Fruit fly (Drosophila melanogaster) whole organism, embryonic: Measurements from ENCODE around the gene CG7860.

Experiments used
- Antp ChIP-seq: fragments of 200-800 bp; sonication (Bioruptor generic); optimal IDR thresholded peaks from 3 replicates; lab custom pipeline; 2016; ENCODE audit warnings: missing biosample characterization, missing genetic modification characterization
- Asciz ChIP-seq: fragments of 200-800 bp; sonication (Bioruptor generic); optimal IDR thresholded peaks from 2 replicates; lab custom pipeline; 2017; ENCODE audit warnings: missing biosample characterization, mild to moderate bottlenecking, missing genetic modification characterization, missing genetic modification reagents
- B-H1 ChIP-seq: fragments of 200-800 bp; sonication (Bioruptor generic); IDR thresholded peaks from 3 replicates; pipeline ENCODE4 v1.3.6; 2022; ENCODE audit warnings: missing biosample characterization, missing genetic modification characterization
- BEAF-32 ChIP-seq: fragments of 200-800 bp; sonication (Bioruptor generic); optimal IDR thresholded peaks from 3 replicates; lab custom pipeline; 2017; ENCODE audit warnings: missing biosample characterization, missing genetic modification characterization, mild to moderate bottlenecking, moderate library complexity, missing genetic modification reagents
- Bgb ChIP-seq: fragments of 200-800 bp; sonication (Bioruptor generic); IDR thresholded peaks from 2 replicates; pipeline ENCODE4 v1.3.6; 2022; ENCODE audit warnings: missing biosample characterization, missing genetic modification characterization; ENCODE audit not compliant: partially characterized antibody
- Bteb2 ChIP-seq: fragments of 200-800 bp; sonication (Bioruptor generic); optimal IDR thresholded peaks from 2 replicates; lab custom pipeline; 2016; ENCODE audit warnings: missing biosample characterization, missing genetic modification characterization
- C15 ChIP-seq: fragments of 200-800 bp; sonication (Bioruptor generic); IDR thresholded peaks from 3 replicates; pipeline ENCODE4 v1.3.6; 2022; ENCODE audit warnings: missing biosample characterization, missing genetic modification characterization
- CG10147 ChIP-seq: fragments of 200-800 bp; sonication (Bioruptor generic); optimal IDR thresholded peaks from 2 replicates; lab custom pipeline; 2019; ENCODE audit warnings: missing biosample characterization, mild to moderate bottlenecking, missing genetic modification characterization, moderate library complexity
- CG1024 ChIP-seq: fragments of 200-800 bp; sonication (Bioruptor generic); IDR thresholded peaks from 2 replicates; pipeline ENCODE4 v1.3.6; 2022; ENCODE audit warnings: missing biosample characterization, missing genetic modification characterization
- CG10543 ChIP-seq: fragments of 200-800 bp; sonication (Bioruptor generic); optimal IDR thresholded peaks from 3 replicates; lab custom pipeline; 2017; ENCODE audit warnings: missing biosample characterization, mild to moderate bottlenecking, missing genetic modification characterization, moderate library complexity
- CG11085 ChIP-seq: fragments of 200-800 bp; sonication (Bioruptor generic); IDR thresholded peaks from 2 replicates; pipeline ENCODE4 v1.3.6; 2022; ENCODE audit warnings: missing biosample characterization, missing genetic modification characterization
- CG12391 ChIP-seq: fragments of 200-800 bp; sonication (Bioruptor generic); optimal IDR thresholded peaks from 3 replicates; lab custom pipeline; 2018; ENCODE audit warnings: missing biosample characterization, mild to moderate bottlenecking, missing genetic modification characterization, moderate library complexity
- CG13123 ChIP-seq: fragments of 200-800 bp; sonication (Bioruptor generic); optimal IDR thresholded peaks from 2 replicates; lab custom pipeline; 2016; ENCODE audit warnings: missing biosample characterization, missing genetic modification characterization
- CG14014 ChIP-seq: fragments of 200-800 bp; sonication (Bioruptor generic); IDR thresholded peaks from 2 replicates; pipeline ENCODE4 v1.3.6; 2022; ENCODE audit warnings: missing biosample characterization, missing genetic modification characterization
- CG17361 ChIP-seq: fragments of 200-800 bp; sonication (Bioruptor generic); IDR thresholded peaks from 3 replicates; pipeline ENCODE4 v1.3.6; 2022; ENCODE audit warnings: missing biosample characterization, missing genetic modification characterization
- CG17912 ChIP-seq: fragments of 200-800 bp; sonication (Bioruptor generic); optimal IDR thresholded peaks from 2 replicates; lab custom pipeline; 2018; ENCODE audit warnings: missing biosample characterization, mild to moderate bottlenecking, missing genetic modification characterization
- CG2120 ChIP-seq: fragments of 200-800 bp; sonication (Bioruptor generic); optimal IDR thresholded peaks from 3 replicates; lab custom pipeline; 2016; ENCODE audit warnings: missing biosample characterization, missing genetic modification characterization
- CG3838 ChIP-seq: fragments of 200-800 bp; sonication (Bioruptor generic); optimal IDR thresholded peaks from 3 replicates; lab custom pipeline; 2016; ENCODE audit warnings: missing biosample characterization, missing genetic modification characterization
- CG6175 ChIP-seq: fragments of 200-800 bp; sonication (Bioruptor generic); IDR thresholded peaks from 3 replicates; pipeline ENCODE4 v1.3.6; 2022; ENCODE audit warnings: missing biosample characterization, missing genetic modification characterization
- CG7271 ChIP-seq: fragments of 200-800 bp; sonication (Bioruptor generic); optimal IDR thresholded peaks from 2 replicates; lab custom pipeline; 2018; ENCODE audit warnings: missing biosample characterization, mild to moderate bottlenecking, missing genetic modification characterization, moderate library complexity
- CG7372 ChIP-seq: fragments of 200-800 bp; sonication (Bioruptor generic); IDR thresholded peaks from 2 replicates; pipeline ENCODE4 v1.3.6; 2022; ENCODE audit warnings: missing biosample characterization, missing genetic modification characterization
- CG7556 ChIP-seq: fragments of 200-800 bp; sonication (Bioruptor generic); optimal IDR thresholded peaks from 2 replicates; lab custom pipeline; 2017; ENCODE audit warnings: missing biosample characterization, mild to moderate bottlenecking, missing genetic modification characterization
- CG9437 ChIP-seq: fragments of 200-800 bp; sonication (Bioruptor generic); optimal IDR thresholded peaks from 2 replicates; lab custom pipeline; 2018; ENCODE audit warnings: missing biosample characterization, mild to moderate bottlenecking, missing genetic modification characterization
- Doc3 ChIP-seq: fragments of 200-800 bp; sonication (Bioruptor generic); IDR thresholded peaks from 3 replicates; pipeline ENCODE4 v1.3.6; 2022; ENCODE audit warnings: missing biosample characterization, missing genetic modification characterization; ENCODE audit not compliant: partially characterized antibody
- Drgx ChIP-seq: fragments of 200-800 bp; sonication (Bioruptor generic); IDR thresholded peaks from 2 replicates; pipeline ENCODE4 v1.3.6; 2022; ENCODE audit warnings: missing biosample characterization, missing genetic modification characterization
- Fer2 ChIP-seq: fragments of 200-800 bp; sonication (Bioruptor generic); optimal IDR thresholded peaks from 2 replicates; lab custom pipeline; 2018; ENCODE audit warnings: missing biosample characterization, mild to moderate bottlenecking, missing genetic modification characterization, moderate library complexity
- H15 ChIP-seq: fragments of 200-800 bp; sonication (Bioruptor generic); IDR thresholded peaks from 3 replicates; pipeline ENCODE4 v1.3.6; 2022; ENCODE audit warnings: missing biosample characterization, missing genetic modification characterization
- HLHmδ ChIP-seq: fragments of 200-800 bp; sonication (Bioruptor generic); optimal IDR thresholded peaks from 2 replicates; lab custom pipeline; 2018; ENCODE audit warnings: missing biosample characterization, mild to moderate bottlenecking, missing genetic modification characterization, moderate library complexity
- Hand ChIP-seq: fragments of 200-800 bp; sonication (Bioruptor generic); optimal IDR thresholded peaks from 2 replicates; lab custom pipeline; 2017; ENCODE audit warnings: mild to moderate bottlenecking, missing biosample characterization, missing genetic modification reagents, missing genetic modification characterization
- Lim3 ChIP-seq: fragments of 200-800 bp; sonication (Bioruptor generic); IDR thresholded peaks from 2 replicates; pipeline ENCODE4 v1.3.6; 2022; ENCODE audit warnings: missing biosample characterization, missing genetic modification characterization
- Lpt ChIP-seq: fragments of >200 bp; optimal IDR thresholded peaks from 2 replicates; lab custom pipeline; 2018; ENCODE audit warnings: missing biosample characterization, missing genetic modification characterization
- MESR4 ChIP-seq: fragments of 200-800 bp; sonication (Bioruptor generic); optimal IDR thresholded peaks from 2 replicates; lab custom pipeline; 2018; ENCODE audit warnings: missing biosample characterization, mild to moderate bottlenecking, missing genetic modification characterization, moderate library complexity
- MTF-1 ChIP-seq: fragments of 200-800 bp; sonication (Bioruptor generic); optimal IDR thresholded peaks from 2 replicates; lab custom pipeline; 2018; ENCODE audit warnings: missing biosample characterization, mild to moderate bottlenecking, missing genetic modification characterization, borderline replicate concordance
- NK7.1 ChIP-seq: fragments of 200-800 bp; sonication (Bioruptor generic); optimal IDR thresholded peaks from 3 replicates; lab custom pipeline; 2016; ENCODE audit warnings: missing biosample characterization, missing genetic modification characterization
- Ravus ChIP-seq: fragments of 200-800 bp; sonication (Bioruptor generic); IDR thresholded peaks from 2 replicates; pipeline ENCODE4 v1.3.6; 2022; ENCODE audit warnings: missing biosample characterization, missing genetic modification characterization
- Trl ChIP-seq, 3 experiments: fragments of >200 bp in 2 of 3; fragments of 200-800 bp in 1 of 3; sonication (Bioruptor generic) in 1 of 3; optimal IDR thresholded peaks; 2 replicates in 1 of 3; 3 replicates in 2 of 3; lab custom pipeline; 2016 to 2017; ENCODE audit warnings: missing biosample characterization in 1 of 3, missing genetic modification characterization in 1 of 3
- ato ChIP-seq: fragments of 200-800 bp; sonication (Bioruptor generic); IDR thresholded peaks from 2 replicates; pipeline ENCODE4 v1.3.6; 2022; ENCODE audit warnings: missing biosample characterization, missing genetic modification characterization; ENCODE audit not compliant: partially characterized antibody
- chif ChIP-seq, 2 experiments: fragments of 200-800 bp; sonication (Bioruptor generic); optimal IDR thresholded peaks; 3 replicates each; lab custom pipeline; 2016; ENCODE audit warnings: missing biosample characterization in 2 of 2, missing genetic modification characterization in 2 of 2
- chn ChIP-seq: fragments of 200-800 bp; sonication (Bioruptor generic); optimal IDR thresholded peaks from 2 replicates; lab custom pipeline; 2016; ENCODE audit warnings: missing biosample characterization, missing genetic modification characterization
- dan ChIP-seq: fragments of 200-800 bp; sonication (Bioruptor generic); IDR thresholded peaks from 2 replicates; pipeline ENCODE4 v1.3.6; 2022; ENCODE audit warnings: missing biosample characterization, missing genetic modification characterization
- dati ChIP-seq: fragments of 200-800 bp; sonication (Bioruptor generic); IDR thresholded peaks from 2 replicates; pipeline ENCODE4 v1.3.6; 2022; ENCODE audit warnings: missing biosample characterization, missing genetic modification characterization
- exex ChIP-seq: fragments of 200-800 bp; sonication (Bioruptor generic); optimal IDR thresholded peaks from 4 replicates; lab custom pipeline; 2018; ENCODE audit warnings: missing biosample characterization, mild to moderate bottlenecking, missing genetic modification characterization, moderate library complexity
- ftz-f1 ChIP-seq: fragments of 200-800 bp; sonication (Bioruptor generic); optimal IDR thresholded peaks from 2 replicates; lab custom pipeline; 2016; ENCODE audit warnings: missing biosample characterization, missing genetic modification characterization
- gro ChIP-seq: fragments of 200-800 bp; sonication (Bioruptor generic); optimal IDR thresholded peaks from 2 replicates; lab custom pipeline; 2016; ENCODE audit warnings: missing biosample characterization, missing genetic modification characterization
- jumu ChIP-seq: fragments of 200-800 bp; sonication (Bioruptor generic); optimal IDR thresholded peaks from 3 replicates; lab custom pipeline; 2016; ENCODE audit warnings: missing biosample characterization, missing genetic modification characterization
- lmd ChIP-seq: fragments of 200-800 bp; sonication (Bioruptor generic); IDR thresholded peaks from 2 replicates; pipeline ENCODE4 v1.3.6; 2022; ENCODE audit warnings: missing biosample characterization, missing genetic modification characterization
- mam ChIP-seq: fragments of 200-800 bp; sonication (Bioruptor generic); optimal IDR thresholded peaks from 3 replicates; lab custom pipeline; 2016; ENCODE audit warnings: missing biosample characterization, missing genetic modification characterization
- pzg ChIP-seq: fragments of 200-800 bp; sonication (Bioruptor generic); optimal IDR thresholded peaks from 3 replicates; lab custom pipeline; 2018; ENCODE audit warnings: missing biosample characterization, mild to moderate bottlenecking, missing genetic modification characterization, moderate library complexity
- sens ChIP-seq: fragments of 200-800 bp; sonication (Bioruptor generic); peaks from one replicate; lab custom pipeline; 2016; ENCODE audit warnings: missing biosample characterization, missing genetic modification characterization
- ttk ChIP-seq: fragments of 200-800 bp; sonication (Bioruptor generic); IDR thresholded peaks from 2 replicates; pipeline ENCODE4 v2.1.2; 2022; ENCODE audit warnings: missing biosample characterization, missing genetic modification characterization
- z ChIP-seq: fragments of 200-800 bp; sonication (Bioruptor generic); IDR thresholded peaks from 3 replicates; pipeline ENCODE4 v1.3.6; 2022; ENCODE audit warnings: missing biosample characterization, missing genetic modification characterization

CG7860 gene

dm6 chrX:15579579-15579978 is 10.8 kb downstream of the CG7860 start (continued):
- TF ChIP-seq Fer2 (tag; lab: Kevin White, UChicago) (peak; percentile 82), CG3838 (GFP tag; lab: Kevin White, UChicago) (peak; percentile 48), Bgb (GFP tag; lab: Robert Waterston, UW) (no peak), gro (GFP tag; lab: Kevin White, UChicago) (peak; percentile 95), CG9437 (GFP tag; lab: Kevin White, UChicago) (peak; percentile 64), ttk (GFP tag; lab: Robert Waterston, UW) (peak; percentile 82), dan (GFP tag; lab: Robert Waterston, UW) (peak; percentile 77), CG13123 (peak; percentile 81), C15 (GFP tag; lab: Robert Waterston, UW) (peak; percentile 75; the same call in 2 of the 3 replicates), CG2120 (GFP tag; lab: Kevin White, UChicago) (peak; percentile 96), Ravus (peak; percentile 84), HLHmδ (GFP tag; lab: Kevin White, UChicago) (peak; percentile 24), Antp (GFP tag; lab: Kevin White, UChicago) (peak; percentile 96), CG6175 (GFP tag; lab: Robert Waterston, UW) (peak; percentile 91), CG10543 (peak; percentile 88), ato (GFP tag; lab: Robert Waterston, UW) (no peak), CG17912 (peak; percentile 77), ftz-f1 (GFP tag; lab: Kevin White, UChicago) (peak; percentile 73), CG1024 (peak; percentile 83), Asciz (peak; percentile 75), dati (GFP tag; lab: Robert Waterston, UW) (peak; percentile 67), CG11085 (GFP tag; lab: Robert Waterston, UW) (peak; percentile 89), Lim3 (GFP tag; lab: Robert Waterston, UW) (peak; percentile 39; the same call in 1 of the 2 replicates), z (peak; percentile 54; the same call in 1 of the 3 replicates), CG7556 (GFP tag; lab: Kevin White, UChicago) (peak; percentile 85), pzg (GFP tag; lab: Kevin White, UChicago) (peak; percentile 22), NK7.1 (GFP tag; lab: Kevin White, UChicago) (peak; percentile 77), exex (tag; lab: Kevin White, UChicago) (no peak), Lpt (no peak), Doc3 (no peak), CG12391 (tag; lab: Kevin White, UChicago) (peak; percentile 86), CG7372 (GFP tag; lab: Robert Waterston, UW) (peak; percentile 92), chif (GFP tag; optimal IDR thresholded peaks at IDR 0.05; lab: Kevin White, UChicago) (peak; percentile 90 to 92), BEAF-32 (peak; percentile 8), B-H1 (peak; percentile 87), MESR4 (peak; percentile 45), mam (GFP tag; lab: Kevin White, UChicago) (peak; percentile 95), Hand (GFP tag; lab: Kevin White, UChicago) (peak; percentile 83), chn (GFP tag; lab: Kevin White, UChicago) (peak; percentile 92), sens (GFP tag; lab: Kevin White, UChicago) (peak; percentile 98), jumu (GFP tag; lab: Kevin White, UChicago) (peak; percentile 89), CG17361 (GFP tag; lab: Robert Waterston, UW) (peak; percentile 86), Trl (optimal IDR thresholded peaks at IDR 0.05; lab: Kevin White, UChicago) (no peak), Trl (GFP tag; optimal IDR thresholded peaks at IDR 0.05; lab: Kevin White, UChicago) (peak; percentile 93), CG14014 (GFP tag; lab: Robert Waterston, UW) (peak; percentile 94), Drgx (GFP tag; lab: Robert Waterston, UW) (peak; percentile 93), CG7271 (tag; lab: Kevin White, UChicago) (peak; percentile 47), Bteb2 (GFP tag; lab: Kevin White, UChicago) (peak; percentile 90), MTF-1 (GFP tag; lab: Kevin White, UChicago) (peak; percentile 87), lmd (GFP tag; lab: Robert Waterston, UW) (peak; percentile 95), CG10147 (GFP tag; lab: Kevin White, UChicago) (peak; percentile 88), H15 (peak; percentile 90)
